Worm (Caenorhabditis elegans) whole organism, mixed stage, embryonic: ENCODE results near the gene cyp-33C5.

Source experiments
- M03D4.4 ChIP-seq: sonication (generic microtip); optimal IDR thresholded peaks from 2 replicates; lab custom pipeline; 2017; ENCODE audit warnings: mild to moderate bottlenecking, missing genetic modification characterization, missing compliant biosample characterization
- bed-3 ChIP-seq: fragments of 200-800 bp; sonication (Bioruptor generic); optimal IDR thresholded peaks from 3 replicates; lab custom pipeline; 2018; ENCODE audit warnings: mild to moderate bottlenecking, missing genetic modification characterization, moderate library complexity, missing compliant biosample characterization
- blmp-1 ChIP-seq: fragments of 150-350 bp; optimal IDR thresholded peaks from 2 replicates; lab custom pipeline; 2014; ENCODE audit warnings: missing biosample characterization, missing genetic modification characterization
- ceh-39 ChIP-seq: fragments of 150-350 bp; optimal IDR thresholded peaks from 2 replicates; lab custom pipeline; 2014; ENCODE audit warnings: missing biosample characterization, missing genetic modification characterization
- ces-1 ChIP-seq: fragments of 150-350 bp; optimal IDR thresholded peaks from 2 replicates; lab custom pipeline; 2014; ENCODE audit warnings: missing biosample characterization, missing genetic modification reagents, missing genetic modification characterization
- cnd-1 ChIP-seq: fragments of 200-800 bp; sonication (Bioruptor generic); optimal IDR thresholded peaks from 2 replicates; lab custom pipeline; 2018; ENCODE audit warnings: mild to moderate bottlenecking, missing genetic modification characterization, missing compliant biosample characterization
- drap-1 ChIP-seq: fragments of 200-800 bp; sonication (Bioruptor generic); optimal IDR thresholded peaks from 3 replicates; lab custom pipeline; 2018; ENCODE audit warnings: mild to moderate bottlenecking, missing genetic modification characterization, missing compliant biosample characterization
- flh-1 ChIP-seq: fragments of 200-800 bp; sonication (Bioruptor generic); optimal IDR thresholded peaks from 2 replicates; lab custom pipeline; 2018; ENCODE audit warnings: mild to moderate bottlenecking, missing genetic modification characterization, moderate library complexity, missing compliant biosample characterization
- ham-2 ChIP-seq: fragments of 200-800 bp; sonication (Bioruptor generic); optimal IDR thresholded peaks from 2 replicates; lab custom pipeline; 2018; ENCODE audit warnings: mild to moderate bottlenecking, missing genetic modification characterization, missing compliant biosample characterization
- hlh-1 ChIP-seq: fragments of 150-350 bp; optimal IDR thresholded peaks from 2 replicates; lab custom pipeline; 2014; ENCODE audit warnings: missing biosample characterization, missing genetic modification reagents, missing genetic modification characterization
- lin-32 ChIP-seq: fragments of 200-800 bp; sonication (Bioruptor generic); optimal IDR thresholded peaks from 2 replicates; lab custom pipeline; 2018; ENCODE audit warnings: mild to moderate bottlenecking, missing genetic modification characterization, missing compliant biosample characterization
- lsy-2 ChIP-seq: fragments of 150-350 bp; optimal IDR thresholded peaks from 2 replicates; lab custom pipeline; 2014; ENCODE audit warnings: missing biosample characterization, missing genetic modification characterization
- mab-5 ChIP-seq: fragments of 150-350 bp; optimal IDR thresholded peaks from 2 replicates; lab custom pipeline; 2014; ENCODE audit warnings: missing biosample characterization, missing genetic modification characterization
- mep-1 ChIP-seq: fragments of 150-350 bp; optimal IDR thresholded peaks from 2 replicates; lab custom pipeline; 2017; ENCODE audit warnings: missing biosample characterization, missing genetic modification reagents, missing genetic modification characterization, inconsistent platforms
- mls-2 ChIP-seq: sonication (generic microtip); optimal IDR thresholded peaks from 2 replicates; lab custom pipeline; 2016; ENCODE audit warnings: mild to moderate bottlenecking, missing genetic modification characterization, moderate library complexity, missing compliant biosample characterization
- nhr-12 ChIP-seq: fragments of 150-350 bp; optimal IDR thresholded peaks from 2 replicates; lab custom pipeline; 2014; ENCODE audit warnings: missing biosample characterization, missing genetic modification characterization
- nhr-2 ChIP-seq: fragments of 150-350 bp; optimal IDR thresholded peaks from 2 replicates; lab custom pipeline; 2014; ENCODE audit warnings: missing biosample characterization, missing genetic modification characterization
- nhr-237 ChIP-seq: fragments of 150-350 bp; optimal IDR thresholded peaks from 2 replicates; lab custom pipeline; 2014; ENCODE audit warnings: missing biosample characterization, missing genetic modification characterization
- nhr-28 ChIP-seq: fragments of 150-350 bp; optimal IDR thresholded peaks from 2 replicates; lab custom pipeline; 2014; ENCODE audit warnings: missing biosample characterization, missing genetic modification characterization
- nhr-76 ChIP-seq: sonication (generic microtip); optimal IDR thresholded peaks from 2 replicates; lab custom pipeline; 2017; ENCODE audit warnings: missing biosample characterization, missing genetic modification characterization
- pha-4 ChIP-seq: fragments of 150-350 bp; optimal IDR thresholded peaks from 2 replicates; lab custom pipeline; 2018; ENCODE audit warnings: missing biosample characterization, missing genetic modification reagents, missing genetic modification characterization
- sem-2 ChIP-seq: fragments of 200-800 bp; sonication (Bioruptor generic); optimal IDR thresholded peaks from 2 replicates; lab custom pipeline; 2018; ENCODE audit warnings: mild to moderate bottlenecking, missing genetic modification characterization, missing compliant biosample characterization
- sptf-1 ChIP-seq: sonication (generic microtip); optimal IDR thresholded peaks from 2 replicates; lab custom pipeline; 2017; ENCODE audit warnings: mild to moderate bottlenecking, missing genetic modification characterization, moderate library complexity, missing compliant biosample characterization
- tbx-8 ChIP-seq: fragments of 200-800 bp; sonication (Bioruptor generic); optimal IDR thresholded peaks from 2 replicates; lab custom pipeline; 2018; ENCODE audit warnings: mild to moderate bottlenecking, missing genetic modification characterization, moderate library complexity, missing compliant biosample characterization
- unc-39 ChIP-seq: fragments of 150-350 bp; optimal IDR thresholded peaks from 2 replicates; lab custom pipeline; 2014; ENCODE audit warnings: missing biosample characterization, missing genetic modification characterization
- unc-62 ChIP-seq: fragments of 150-350 bp; optimal IDR thresholded peaks from 2 replicates; lab custom pipeline; 2014; ENCODE audit warnings: missing biosample characterization, missing genetic modification reagents, missing genetic modification characterization
- zip-8 ChIP-seq: fragments of 150-350 bp; optimal IDR thresholded peaks from 2 replicates; lab custom pipeline; 2014; ENCODE audit warnings: missing biosample characterization, missing genetic modification characterization
- ztf-11 ChIP-seq: fragments of 150-350 bp; optimal IDR thresholded peaks from 2 replicates; lab custom pipeline; 2014; ENCODE audit warnings: missing biosample characterization, missing genetic modification characterization

The cyp-33C5 gene

ce11 chrV:2244751-2245150 is at the start of gene cyp-33C5:
TSS of gene cyp-33C5 (plus strand) at chrV:2245004.
- TF ChIP-seq lsy-2 (tag; lab: Kevin White, UChicago) (no peak), nhr-12 (tag; lab: Kevin White, UChicago) (no peak), flh-1 (GFP tag; lab: Kevin White, UChicago) (no peak), hlh-1 (tag; lab: Kevin White, UChicago) (no peak)

- TF ChIP-seq drap-1 (GFP tag; lab: Kevin White, UChicago) (no peak), mep-1 (no peak), nhr-28 (tag; lab: Kevin White, UChicago) (no peak), unc-62 (GFP tag; lab: Kevin White, UChicago) (no peak)
Measured at ce11 chrV:2199594-2199993, 45.2 kb upstream of the cyp-33C5 start.

- TF ChIP-seq ceh-39 (tag; lab: Kevin White, UChicago) (no peak), mls-2 (tag; lab: Kevin White, UChicago) (no peak), unc-62 (GFP tag; lab: Kevin White, UChicago) (no peak), flh-1 (GFP tag; lab: Kevin White, UChicago) (no peak), unc-39 (tag; lab: Kevin White, UChicago) (no peak)
Measured at ce11 chrV:2200402-2200801, 44.4 kb upstream of the cyp-33C5 start.

ce11 chrV:2201240-2201639 is 43.6 kb upstream of the cyp-33C5 start, which contains the start of gene cyp-32B1:
TSS of gene cyp-32B1 (minus strand) at chrV:2201415.
- no peak for TF ChIP-seq nhr-2
- no peak for TF ChIP-seq bed-3 (GFP tag; lab: Kevin White, UChicago)
- no peak for TF ChIP-seq sptf-1

ce11 chrV:2204080-2204479 is 40.7 kb upstream of the cyp-33C5 start, which contains the start of gene cyp-33C12:
TSS of gene cyp-33C12 (minus strand) at chrV:2204400.
- TF ChIP-seq zip-8 (no peak), nhr-237 (tag; lab: Kevin White, UChicago) (no peak), lsy-2 (tag; lab: Kevin White, UChicago) (no peak), pha-4 (no peak), lin-32 (GFP tag; lab: Kevin White, UChicago) (no peak), nhr-76 (no peak), tbx-8 (GFP tag; lab: Kevin White, UChicago) (no peak), blmp-1 (tag; lab: Kevin White, UChicago) (no peak), ztf-11 (tag; lab: Kevin White, UChicago) (no peak), mab-5 (tag; lab: Kevin White, UChicago) (no peak), nhr-2 (no peak), cnd-1 (no peak), mep-1 (no peak), ces-1 (GFP tag; lab: Kevin White, UChicago) (no peak), ceh-39 (tag; lab: Kevin White, UChicago) (no peak), hlh-1 (tag; lab: Kevin White, UChicago) (no peak), sem-2 (GFP tag; lab: Kevin White, UChicago) (no peak)

ce11 chrV:2206181-2206580 is 38.6 kb upstream of the cyp-33C5 start, which contains the start of gene srt-40:
TSS of gene srt-40 (minus strand) at chrV:2206281.
- TF ChIP-seq nhr-76 (no peak), M03D4.4 (tag; lab: Kevin White, UChicago) (no peak)

ce11 chrV:2206801-2207200 is 38.0 kb upstream of the cyp-33C5 start, which contains the start of gene svh-11:
TSS of gene svh-11 (plus strand) at chrV:2207101.
- TF ChIP-seq ceh-39 (tag; lab: Kevin White, UChicago), result no peak
- TF ChIP-seq ztf-11 (tag; lab: Kevin White, UChicago), result no peak
- TF ChIP-seq mab-5 (tag; lab: Kevin White, UChicago), result no peak
- TF ChIP-seq tbx-8 (GFP tag; lab: Kevin White, UChicago), result no peak
- TF ChIP-seq mep-1, result no peak
- no peak for TF ChIP-seq unc-39 (tag; lab: Kevin White, UChicago)
- no peak for TF ChIP-seq flh-1 (GFP tag; lab: Kevin White, UChicago)
- TF ChIP-seq M03D4.4 (tag; lab: Kevin White, UChicago), result no peak
- TF ChIP-seq nhr-237 (tag; lab: Kevin White, UChicago), result no peak
- TF ChIP-seq drap-1 (GFP tag; lab: Kevin White, UChicago), result no peak
- TF ChIP-seq ham-2 (GFP tag; lab: Kevin White, UChicago), result no peak
- no peak for TF ChIP-seq lsy-2 (tag; lab: Kevin White, UChicago)
